Worm (Caenorhabditis elegans) whole organism, late embryonic: ENCODE results near the gene dyci-1.

Experiments used
- ama-1 ChIP-seq: fragments of 150-350 bp; optimal IDR thresholded peaks from 2 replicates; lab custom pipeline; 2014
- ceh-18 ChIP-seq: sonication (generic microtip); optimal IDR thresholded peaks from 2 replicates; lab custom pipeline; 2016; ENCODE audit warnings: missing genetic modification characterization, missing compliant biosample characterization
- ceh-30 ChIP-seq: fragments of 150-350 bp; optimal IDR thresholded peaks from 2 replicates; lab custom pipeline; 2014; ENCODE audit warnings: missing biosample characterization, missing genetic modification characterization
- fax-1 ChIP-seq: sonication (generic microtip); optimal IDR thresholded peaks from 2 replicates; lab custom pipeline; 2016; ENCODE audit warnings: missing genotype, missing genetic modification characterization, missing compliant biosample characterization
- fkh-10 ChIP-seq: fragments of 150-350 bp; optimal IDR thresholded peaks from 2 replicates; lab custom pipeline; 2014; ENCODE audit warnings: missing biosample characterization, missing genetic modification reagents, missing genetic modification characterization
- gmeb-2 ChIP-seq: sonication (generic microtip); optimal IDR thresholded peaks from 2 replicates; lab custom pipeline; 2016; ENCODE audit warnings: missing genetic modification characterization, inconsistent platforms, missing compliant biosample characterization
- lin-11 ChIP-seq: fragments of 200-800 bp; sonication (Bioruptor generic); optimal IDR thresholded peaks from 2 replicates; lab custom pipeline; 2018; ENCODE audit warnings: mild to moderate bottlenecking, missing genetic modification characterization, missing compliant biosample characterization
- pag-3 ChIP-seq: sonication (generic microtip); optimal IDR thresholded peaks from 2 replicates; lab custom pipeline; 2016; ENCODE audit warnings: missing compliant biosample characterization, missing genetic modification characterization, borderline replicate concordance
- pha-2 ChIP-seq: sonication (generic microtip); optimal IDR thresholded peaks from 2 replicates; lab custom pipeline; 2017; ENCODE audit warnings: mild to moderate bottlenecking, missing genetic modification characterization, missing compliant biosample characterization
- pha-4 ChIP-seq: fragments of 150-350 bp; optimal IDR thresholded peaks from 2 replicates; lab custom pipeline; 2018; ENCODE audit warnings: missing biosample characterization, missing genetic modification reagents, missing genetic modification characterization
- syd-9 ChIP-seq: sonication (generic microtip); optimal IDR thresholded peaks from 2 replicates; lab custom pipeline; 2016; ENCODE audit warnings: mild to moderate bottlenecking, missing genetic modification characterization, moderate library complexity, missing compliant biosample characterization
- tbx-2 ChIP-seq: sonication (generic microtip); optimal IDR thresholded peaks from 2 replicates; lab custom pipeline; 2016; ENCODE audit warnings: missing genetic modification characterization, missing compliant biosample characterization

ce11 chrIV:6824622-6825021 is 39.5 kb upstream of the dyci-1 start, which contains the start of gene H20E11.3:
- no peak for TF ChIP-seq pha-2 (tag; lab: Kevin White, UChicago)
- TF ChIP-seq tbx-2 (tag; lab: Kevin White, UChicago) = no peak
- no peak for TF ChIP-seq ama-1 (lab: Kevin White, UChicago)
- no peak for TF ChIP-seq gmeb-2
- TF ChIP-seq ceh-18 (tag; lab: Kevin White, UChicago) = no peak
- no peak for TF ChIP-seq syd-9
- no peak for TF ChIP-seq pag-3 (tag; lab: Kevin White, UChicago)
- TF ChIP-seq fax-1 (tag; lab: Kevin White, UChicago) = no peak
- no peak for TF ChIP-seq pha-4 (tag; lab: Kevin White, UChicago)
- TF ChIP-seq ceh-30 (tag; lab: Kevin White, UChicago) = no peak
- no peak for TF ChIP-seq lin-11 (tag; lab: Kevin White, UChicago)
- no peak for TF ChIP-seq fkh-10 (GFP tag; lab: Kevin White, UChicago)
